Worm (Caenorhabditis elegans) whole organism, L1 larva: Measurements from ENCODE around the gene R04B5.11.

Experiments
- C04F5.9 ChIP-seq: sonication (generic microtip); optimal IDR thresholded peaks from 2 replicates; lab custom pipeline; 2016; ENCODE audit warnings: missing genetic modification characterization, missing compliant biosample characterization
- C16A3.4 ChIP-seq: fragments of 150-350 bp; optimal IDR thresholded peaks from 2 replicates; lab custom pipeline; 2014; ENCODE audit warnings: missing biosample characterization, missing genetic modification characterization
- C34B4.2 ChIP-seq: sonication (generic microtip); optimal IDR thresholded peaks from 2 replicates; lab custom pipeline; 2017; ENCODE audit warnings: mild to moderate bottlenecking, missing genetic modification characterization, missing compliant biosample characterization
- Y116A8C.19 ChIP-seq: sonication (generic microtip); optimal IDR thresholded peaks from 2 replicates; lab custom pipeline; 2016; ENCODE audit warnings: missing compliant biosample characterization, missing genetic modification characterization, borderline replicate concordance
- aha-1 ChIP-seq: fragments of 150-350 bp; optimal IDR thresholded peaks from 2 replicates; lab custom pipeline; 2014; ENCODE audit warnings: missing biosample characterization, missing genetic modification characterization
- ama-1 ChIP-seq: fragments of 150-350 bp; optimal IDR thresholded peaks from 2 replicates; lab custom pipeline; 2014
- blmp-1 ChIP-seq: fragments of 150-350 bp; optimal IDR thresholded peaks from 2 replicates; lab custom pipeline; 2014; ENCODE audit warnings: missing biosample characterization, missing genetic modification characterization
- ceh-88 ChIP-seq: fragments of 200-800 bp; sonication (Bioruptor generic); IDR thresholded peaks from 2 replicates; pipeline ENCODE4 v1.3.6; 2022; ENCODE audit warnings: missing genetic modification characterization, missing compliant biosample characterization
- dsc-1 ChIP-seq: sonication (generic microtip); optimal IDR thresholded peaks from 2 replicates; lab custom pipeline; 2016; ENCODE audit warnings: mild to moderate bottlenecking, missing genetic modification characterization, missing compliant biosample characterization
- efl-1 ChIP-seq, 4 experiments: fragments of 150-350 bp; optimal IDR thresholded peaks in 3 of 4; peaks in 1 of 4; 1 replicate in 1 of 4; 2 replicates in 3 of 4; lab custom pipeline; 2014; ENCODE audit warnings: missing biosample characterization in 2 of 4, missing genetic modification characterization in 2 of 4, missing genetic modification reagents in 2 of 4
- egl-13 ChIP-seq: sonication (generic microtip); optimal IDR thresholded peaks from 2 replicates; lab custom pipeline; 2016; ENCODE audit warnings: missing genotype, missing genetic modification reagents, missing genetic modification characterization, missing compliant biosample characterization
- ets-5 ChIP-seq: fragments of 200-800 bp; sonication (Bioruptor generic); IDR thresholded peaks from 2 replicates; pipeline ENCODE4 v1.3.6; 2022; ENCODE audit warnings: missing genetic modification characterization, missing compliant biosample characterization
- fkh-10 ChIP-seq: sonication (generic microtip); optimal IDR thresholded peaks from 2 replicates; lab custom pipeline; 2017; ENCODE audit warnings: missing biosample characterization, missing genetic modification reagents, missing genetic modification characterization
- fos-1 ChIP-seq: fragments of 150-350 bp; optimal IDR thresholded peaks from 2 replicates; lab custom pipeline; 2014; ENCODE audit warnings: missing biosample characterization, missing genetic modification characterization
- grh-1 ChIP-seq: fragments of 200-800 bp; sonication (Bioruptor generic); IDR thresholded peaks from 2 replicates; pipeline ENCODE4 v1.3.6; 2022; ENCODE audit warnings: missing genetic modification reagents, missing genetic modification characterization, missing compliant biosample characterization
- hlh-4 ChIP-seq: sonication (generic microtip); optimal IDR thresholded peaks from 2 replicates; lab custom pipeline; 2016; ENCODE audit warnings: mild to moderate bottlenecking, missing genetic modification characterization, missing compliant biosample characterization
- hpl-2 ChIP-seq: fragments of 150-350 bp; optimal IDR thresholded peaks from 2 replicates; lab custom pipeline; 2014; ENCODE audit warnings: missing biosample characterization, missing genetic modification reagents, missing genetic modification characterization
- isw-1 ChIP-seq: fragments of 200-800 bp; sonication (Bioruptor generic); IDR thresholded peaks from 2 replicates; pipeline ENCODE4 v1.3.6; 2022; ENCODE audit warnings: missing genetic modification characterization, missing compliant biosample characterization
- lin-14 ChIP-seq: fragments of 200-800 bp; sonication (Bioruptor generic); optimal IDR thresholded peaks from 2 replicates; lab custom pipeline; 2018; ENCODE audit warnings: mild to moderate bottlenecking, missing genetic modification characterization, moderate library complexity, missing compliant biosample characterization
- lin-15B ChIP-seq: fragments of 150-350 bp; sonication (generic microtip); optimal IDR thresholded peaks from 3 replicates; lab custom pipeline; 2014; ENCODE audit warnings: missing biosample characterization, missing genetic modification characterization
- lin-35 ChIP-seq, 2 experiments: fragments of 150-350 bp; optimal IDR thresholded peaks; 2 replicates each; lab custom pipeline; 2014; ENCODE audit warnings: missing biosample characterization in 2 of 2, missing genetic modification characterization in 2 of 2, missing genetic modification reagents in 2 of 2
- lir-3 ChIP-seq: sonication (generic microtip); optimal IDR thresholded peaks from 2 replicates; lab custom pipeline; 2016; ENCODE audit warnings: mild to moderate bottlenecking, missing genetic modification characterization, moderate library complexity, missing compliant biosample characterization; ENCODE audit not compliant: poor library complexity
- lsy-2 ChIP-seq, 2 experiments: fragments of 150-350 bp; optimal IDR thresholded peaks; 2 replicates each; lab custom pipeline; 2014; ENCODE audit warnings: missing biosample characterization in 2 of 2, missing genetic modification characterization in 2 of 2
- mab-9 ChIP-seq: fragments of 200-800 bp; sonication (Bioruptor generic); IDR thresholded peaks from 2 replicates; pipeline ENCODE4 v1.3.6; 2022; ENCODE audit warnings: missing genetic modification reagents, missing genetic modification characterization, missing compliant biosample characterization
- nhr-11 ChIP-seq: fragments of 150-350 bp; optimal IDR thresholded peaks from 2 replicates; lab custom pipeline; 2014; ENCODE audit warnings: missing biosample characterization, missing genetic modification characterization
- nhr-20 ChIP-seq: sonication (generic microtip); optimal IDR thresholded peaks from 2 replicates; lab custom pipeline; 2016; ENCODE audit warnings: mild to moderate bottlenecking, missing genetic modification characterization, missing compliant biosample characterization
- nhr-28 ChIP-seq: fragments of 150-350 bp; optimal IDR thresholded peaks from 2 replicates; lab custom pipeline; 2014; ENCODE audit warnings: missing biosample characterization, missing genetic modification characterization
- nhr-47 ChIP-seq: sonication (generic microtip); optimal IDR thresholded peaks from 2 replicates; lab custom pipeline; 2016; ENCODE audit warnings: mild to moderate bottlenecking, missing genetic modification characterization, moderate library complexity, missing compliant biosample characterization
- nhr-71 ChIP-seq: sonication (generic microtip); optimal IDR thresholded peaks from 2 replicates; lab custom pipeline; 2016; ENCODE audit warnings: mild to moderate bottlenecking, missing genetic modification characterization, moderate library complexity, missing compliant biosample characterization
- nhr-90 ChIP-seq: sonication (generic microtip); optimal IDR thresholded peaks from 2 replicates; lab custom pipeline; 2016; ENCODE audit warnings: mild to moderate bottlenecking, missing genetic modification characterization, missing compliant biosample characterization; ENCODE audit not compliant: poor library complexity
- pqm-1 ChIP-seq: sonication (generic microtip); optimal IDR thresholded peaks from 3 replicates; lab custom pipeline; 2017; ENCODE audit warnings: missing biosample characterization, missing genetic modification characterization
- snpc-4 ChIP-seq: fragments of 150-350 bp; optimal IDR thresholded peaks from 2 replicates; lab custom pipeline; 2014; ENCODE audit warnings: missing biosample characterization, missing genetic modification characterization
- sptf-1 ChIP-seq: fragments of 150-350 bp; optimal IDR thresholded peaks from 2 replicates; lab custom pipeline; 2014; ENCODE audit warnings: missing biosample characterization, missing genetic modification characterization
- tbx-2 ChIP-seq: sonication (generic microtip); optimal IDR thresholded peaks from 2 replicates; lab custom pipeline; 2016; ENCODE audit warnings: missing genetic modification characterization, missing compliant biosample characterization
- tlp-1 ChIP-seq: fragments of 150-350 bp; optimal IDR thresholded peaks from 2 replicates; lab custom pipeline; 2014; ENCODE audit warnings: missing biosample characterization, missing genetic modification characterization
- unc-130 ChIP-seq: fragments of 150-350 bp; optimal IDR thresholded peaks from 2 replicates; lab custom pipeline; 2017; ENCODE audit warnings: missing biosample characterization, missing genetic modification characterization, inconsistent platforms
- unc-30 ChIP-seq: sonication (generic microtip); optimal IDR thresholded peaks from 2 replicates; lab custom pipeline; 2017; ENCODE audit warnings: missing biosample characterization, missing genetic modification characterization
- unc-86 ChIP-seq: sonication (generic microtip); optimal IDR thresholded peaks from 2 replicates; lab custom pipeline; 2016; ENCODE audit warnings: missing genetic modification characterization, missing compliant biosample characterization
- unc-98 ChIP-seq: fragments of 200-800 bp; sonication (Bioruptor generic); IDR thresholded peaks from 2 replicates; pipeline ENCODE4 v1.3.6; 2022; ENCODE audit warnings: missing genetic modification characterization, missing compliant biosample characterization
- xbp-1 ChIP-seq: sonication (generic microtip); optimal IDR thresholded peaks from 2 replicates; lab custom pipeline; 2016; ENCODE audit warnings: missing genetic modification characterization, missing compliant biosample characterization
- zag-1 ChIP-seq: fragments of 150-350 bp; optimal IDR thresholded peaks from 2 replicates; lab custom pipeline; 2014; ENCODE audit warnings: missing biosample characterization, missing genetic modification characterization
- zip-4 ChIP-seq: fragments of 200-800 bp; sonication (Bioruptor generic); optimal IDR thresholded peaks from 2 replicates; lab custom pipeline; 2018; ENCODE audit warnings: mild to moderate bottlenecking, missing genetic modification characterization, moderate library complexity, missing compliant biosample characterization

Gene R04B5.11

ce11 chrV:10080905-10081304, 10.1 kb downstream of the R04B5.11 start:
- TF ChIP-seq zip-4 (GFP tag; lab: Kevin White, UChicago) (no peak), Y116A8C.19 (no peak), nhr-47 (tag; lab: Kevin White, UChicago) (no peak), ets-5 (GFP tag; lab: Robert Waterston, UW) (no peak), nhr-20 (tag; lab: Kevin White, UChicago) (no peak), ama-1 (lab: Kevin White, UChicago) (no peak), efl-1 (optimal IDR thresholded peaks at IDR 0.05; lab: Kevin White, UChicago) (no peak), efl-1 (GFP tag; optimal IDR thresholded peaks at IDR 0.05 in 1 of 2; lab: Kevin White, UChicago) (no peak), nhr-28 (tag; lab: Kevin White, UChicago) (no peak), fos-1 (tag; lab: Kevin White, UChicago) (no peak), tbx-2 (tag; lab: Kevin White, UChicago) (no peak), egl-13 (tag; lab: Kevin White, UChicago) (no peak), mab-9 (GFP tag; lab: Robert Waterston, UW) (no peak), sptf-1 (tag; lab: Kevin White, UChicago) (no peak), grh-1 (GFP tag; lab: Robert Waterston, UW) (no peak), snpc-4 (tag; lab: Kevin White, UChicago) (no peak), lin-35 (GFP tag; optimal IDR thresholded peaks at IDR 0.05; lab: Kevin White, UChicago) (no peak), unc-130 (tag; lab: Kevin White, UChicago) (no peak), unc-98 (no peak)

ce11 chrV:10078244-10078643, 12.8 kb downstream of the R04B5.11 start, which contains the start of gene R04B5.1:
Gene R04B5.1, minus strand, starts transcription at chrV:10078344.
- no peak for TF ChIP-seq fos-1 (tag; lab: Kevin White, UChicago)
- no peak for TF ChIP-seq nhr-11 (tag; lab: Kevin White, UChicago)
- TF ChIP-seq unc-98, result no peak
- no peak for TF ChIP-seq xbp-1 (tag; lab: Kevin White, UChicago)
- no peak for TF ChIP-seq unc-30 (tag; lab: Kevin White, UChicago)
- TF ChIP-seq fkh-10 (GFP tag; lab: Kevin White, UChicago), result no peak
- TF ChIP-seq lsy-2 (tag; optimal IDR thresholded peaks at IDR 0.05; lab: Kevin White, UChicago), result no peak
- no peak for TF ChIP-seq hpl-2
- no peak for TF ChIP-seq ceh-88 (GFP tag; lab: Robert Waterston, UW)
- TF ChIP-seq tlp-1 (tag; lab: Kevin White, UChicago), result no peak
- TF ChIP-seq unc-86, result no peak
- TF ChIP-seq blmp-1 (tag; lab: Kevin White, UChicago), result no peak
- TF ChIP-seq grh-1 (GFP tag; lab: Robert Waterston, UW), result no peak
- TF ChIP-seq C34B4.2 (tag; lab: Kevin White, UChicago), result no peak
- TF ChIP-seq C16A3.4 (tag; lab: Kevin White, UChicago), result no peak
- no peak for TF ChIP-seq dsc-1 (tag; lab: Kevin White, UChicago)

- no peak for TF ChIP-seq lin-35 (GFP tag; optimal IDR thresholded peaks at IDR 0.05; lab: Kevin White, UChicago)
- TF ChIP-seq, all 84 proteins: peak for 0
Observed at ce11 chrV:10075441-10075840, 15.6 kb downstream of the R04B5.11 start, which contains the start of gene F57A8.7. Gene F57A8.7, plus strand, starts transcription at chrV:10075741.

- TF ChIP-seq aha-1, result no peak
- TF ChIP-seq unc-98, result no peak
- TF ChIP-seq lin-14, result no peak
- TF ChIP-seq zag-1, result no peak
- TF ChIP-seq nhr-90, result no peak
Observed at ce11 chrV:10073793-10074192, 17.3 kb downstream of the R04B5.11 start, which contains the start of gene F57A8.6. Gene F57A8.6, minus strand, starts transcription at chrV:10073893.

- no peak for TF ChIP-seq pqm-1 (tag; lab: Kevin White, UChicago)
- TF ChIP-seq nhr-71, result no peak
- TF ChIP-seq hlh-4 (tag; lab: Kevin White, UChicago), result no peak
- no peak for TF ChIP-seq nhr-28 (tag; lab: Kevin White, UChicago)
- no peak for TF ChIP-seq C04F5.9
- TF ChIP-seq lir-3 (tag; lab: Kevin White, UChicago), result no peak
- TF ChIP-seq egl-13 (tag; lab: Kevin White, UChicago), result no peak
- TF ChIP-seq isw-1 (GFP tag; lab: Robert Waterston, UW), result no peak
- TF ChIP-seq lsy-2 (tag; optimal IDR thresholded peaks at IDR 0.05; lab: Kevin White, UChicago), result no peak
- no peak for TF ChIP-seq tbx-2 (tag; lab: Kevin White, UChicago)
- no peak for TF ChIP-seq C16A3.4 (tag; lab: Kevin White, UChicago)
- TF ChIP-seq lin-15B (tag; lab: Kevin White, UChicago), result no peak
- TF ChIP-seq fos-1 (tag; lab: Kevin White, UChicago), result no peak
Observed at ce11 chrV:10072721-10073120, 18.3 kb downstream of the R04B5.11 start.
